Worm (Caenorhabditis elegans): ENCODE data around the gene Y43F8A.2.

The Y43F8A.2 gene

ce11 chrV:19371253-19371652 lies at the start of gene Y43F8A.2:
Gene Y43F8A.2, plus strand, starts transcription at chrV:19371553.
- TF ChIP-seq F13C5.2 (tag; optimal IDR thresholded peaks at IDR 0.05) (no peak), ceh-13 (GFP tag; optimal IDR thresholded peaks at IDR 0.05) (no peak), hmbx-1 (tag; optimal IDR thresholded peaks at IDR 0.05) (no peak), tbx-37 (GFP tag; conservative IDR thresholded peaks at IDR 0.05) (no peak), sea-1 (GFP tag; conservative IDR thresholded peaks at IDR 0.05) (no peak), hnd-1 (tag; optimal IDR thresholded peaks at IDR 0.05) (no peak), ceh-36 (tag; optimal IDR thresholded peaks at IDR 0.05) (no peak), scrt-1 (GFP tag; IDR thresholded peaks at IDR 0.05) (no peak), ama-1 (optimal IDR thresholded peaks at IDR 0.05) (no peak), tra-4 (tag; optimal IDR thresholded peaks at IDR 0.05) (no peak), B0310.2 (tag; optimal IDR thresholded peaks at IDR 0.05) (no peak), tbx-11 (GFP tag; IDR thresholded peaks at IDR 0.05) (no peak)

- TF ChIP-seq B0310.2 (tag; optimal IDR thresholded peaks at IDR 0.05) (no peak), sea-1 (GFP tag; conservative IDR thresholded peaks at IDR 0.05) (no peak), tra-4 (tag; optimal IDR thresholded peaks at IDR 0.05) (no peak)
Observed at ce11 chrV:19322387-19322786, 49.0 kb upstream of the Y43F8A.2 start, which contains the start of gene C43D7.4. Gene C43D7.4, minus strand, starts transcription at chrV:19322487.

- TF ChIP-seq hnd-1 (tag; optimal IDR thresholded peaks at IDR 0.05), result no peak
- TF ChIP-seq tbx-37 (GFP tag; conservative IDR thresholded peaks at IDR 0.05), result no peak
- TF ChIP-seq aly-1 (tag; optimal IDR thresholded peaks at IDR 0.05), result no peak
- TF ChIP-seq scrt-1 (GFP tag; IDR thresholded peaks at IDR 0.05), result no peak
- TF ChIP-seq sea-1 (GFP tag; conservative IDR thresholded peaks at IDR 0.05), result no peak
- TF ChIP-seq pes-1 (GFP tag; IDR thresholded peaks at IDR 0.05), result no peak
- no peak for TF ChIP-seq hmg-4 (GFP tag; optimal IDR thresholded peaks at IDR 0.05)
- no peak for TF ChIP-seq ama-1 (optimal IDR thresholded peaks at IDR 0.05)
- TF ChIP-seq ets-7 (tag; optimal IDR thresholded peaks at IDR 0.05), result no peak
- no peak for TF ChIP-seq flt-1 (GFP tag; IDR thresholded peaks at IDR 0.05)
- TF ChIP-seq ceh-13 (GFP tag; optimal IDR thresholded peaks at IDR 0.05), result no peak
- no peak for TF ChIP-seq hmbx-1 (tag; optimal IDR thresholded peaks at IDR 0.05)
Observed at ce11 chrV:19325436-19325835, 45.9 kb upstream of the Y43F8A.2 start.

ce11 chrV:19329263-19329662 lies 42.1 kb upstream of the Y43F8A.2 start, which contains the start of gene fbxb-65:
Gene fbxb-65, plus strand, starts transcription at chrV:19329563.
- TF ChIP-seq F13C5.2 (tag; optimal IDR thresholded peaks at IDR 0.05) (no peak), tbx-11 (GFP tag; IDR thresholded peaks at IDR 0.05) (no peak), aly-1 (tag; optimal IDR thresholded peaks at IDR 0.05) (no peak), hmg-4 (GFP tag; optimal IDR thresholded peaks at IDR 0.05) (no peak), flt-1 (GFP tag; IDR thresholded peaks at IDR 0.05) (no peak), tra-4 (tag; optimal IDR thresholded peaks at IDR 0.05) (no peak), sea-1 (GFP tag; conservative IDR thresholded peaks at IDR 0.05) (no peak), ama-1 (optimal IDR thresholded peaks at IDR 0.05) (no peak), tbx-37 (GFP tag; conservative IDR thresholded peaks at IDR 0.05) (no peak), ceh-13 (GFP tag; optimal IDR thresholded peaks at IDR 0.05) (no peak), ceh-36 (tag; optimal IDR thresholded peaks at IDR 0.05) (no peak), scrt-1 (GFP tag; IDR thresholded peaks at IDR 0.05) (no peak)

ce11 chrV:19337333-19337732 lies 34.0 kb upstream of the Y43F8A.2 start:
- TF ChIP-seq ama-1 (optimal IDR thresholded peaks at IDR 0.05), result no peak
- TF ChIP-seq hmbx-1 (tag; optimal IDR thresholded peaks at IDR 0.05), result no peak
- no peak for TF ChIP-seq tbx-11 (GFP tag; IDR thresholded peaks at IDR 0.05)
- no peak for TF ChIP-seq hnd-1 (tag; optimal IDR thresholded peaks at IDR 0.05)
- no peak for TF ChIP-seq tbx-37 (GFP tag; conservative IDR thresholded peaks at IDR 0.05)
- TF ChIP-seq scrt-1 (GFP tag; IDR thresholded peaks at IDR 0.05), result no peak
- TF ChIP-seq sea-1 (GFP tag; conservative IDR thresholded peaks at IDR 0.05), result no peak
- no peak for TF ChIP-seq ceh-13 (GFP tag; optimal IDR thresholded peaks at IDR 0.05)
- TF ChIP-seq B0310.2 (tag; optimal IDR thresholded peaks at IDR 0.05), result no peak
- TF ChIP-seq tra-4 (tag; optimal IDR thresholded peaks at IDR 0.05), result no peak
- TF ChIP-seq ets-7 (tag; optimal IDR thresholded peaks at IDR 0.05), result no peak
- TF ChIP-seq pes-1 (GFP tag; IDR thresholded peaks at IDR 0.05), result no peak
- no peak for TF ChIP-seq hmg-4 (GFP tag; optimal IDR thresholded peaks at IDR 0.05)
- TF ChIP-seq flt-1 (GFP tag; IDR thresholded peaks at IDR 0.05), result no peak
- TF ChIP-seq aly-1 (tag; optimal IDR thresholded peaks at IDR 0.05), result no peak
- no peak for TF ChIP-seq F13C5.2 (tag; optimal IDR thresholded peaks at IDR 0.05)

ce11 chrV:19351944-19352343 lies 19.4 kb upstream of the Y43F8A.2 start:
- no peak for TF ChIP-seq tbx-11 (GFP tag; IDR thresholded peaks at IDR 0.05)
- TF ChIP-seq hmbx-1 (tag; optimal IDR thresholded peaks at IDR 0.05), result no peak
- TF ChIP-seq B0310.2 (tag; optimal IDR thresholded peaks at IDR 0.05), result no peak
- no peak for TF ChIP-seq hnd-1 (tag; optimal IDR thresholded peaks at IDR 0.05)
- TF ChIP-seq ama-1 (optimal IDR thresholded peaks at IDR 0.05), result no peak
- no peak for TF ChIP-seq sea-1 (GFP tag; conservative IDR thresholded peaks at IDR 0.05)
- TF ChIP-seq ceh-36 (tag; optimal IDR thresholded peaks at IDR 0.05), result no peak
- no peak for TF ChIP-seq hmg-4 (GFP tag; optimal IDR thresholded peaks at IDR 0.05)
- no peak for TF ChIP-seq flt-1 (GFP tag; IDR thresholded peaks at IDR 0.05)
- TF ChIP-seq tra-4 (tag; optimal IDR thresholded peaks at IDR 0.05), result no peak
- no peak for TF ChIP-seq aly-1 (tag; optimal IDR thresholded peaks at IDR 0.05)
- TF ChIP-seq pes-1 (GFP tag; IDR thresholded peaks at IDR 0.05), result no peak
- no peak for TF ChIP-seq scrt-1 (GFP tag; IDR thresholded peaks at IDR 0.05)
- TF ChIP-seq F13C5.2 (tag; optimal IDR thresholded peaks at IDR 0.05), result no peak
- TF ChIP-seq tbx-37 (GFP tag; conservative IDR thresholded peaks at IDR 0.05), result no peak
- no peak for TF ChIP-seq ets-7 (tag; optimal IDR thresholded peaks at IDR 0.05)
- no peak for TF ChIP-seq ceh-13 (GFP tag; optimal IDR thresholded peaks at IDR 0.05)

ce11 chrV:19354506-19354905 lies 16.8 kb upstream of the Y43F8A.2 start:
- TF ChIP-seq ceh-36 (tag; optimal IDR thresholded peaks at IDR 0.05) (no peak), tra-4 (tag; optimal IDR thresholded peaks at IDR 0.05) (no peak), flt-1 (GFP tag; IDR thresholded peaks at IDR 0.05) (no peak), pes-1 (GFP tag; IDR thresholded peaks at IDR 0.05) (no peak), ama-1 (optimal IDR thresholded peaks at IDR 0.05) (no peak), F13C5.2 (tag; optimal IDR thresholded peaks at IDR 0.05) (no peak), aly-1 (tag; optimal IDR thresholded peaks at IDR 0.05) (no peak), hnd-1 (tag; optimal IDR thresholded peaks at IDR 0.05) (no peak), hmbx-1 (tag; optimal IDR thresholded peaks at IDR 0.05) (no peak), scrt-1 (GFP tag; IDR thresholded peaks at IDR 0.05) (no peak), B0310.2 (tag; optimal IDR thresholded peaks at IDR 0.05) (no peak), ceh-13 (GFP tag; optimal IDR thresholded peaks at IDR 0.05) (no peak), tbx-37 (GFP tag; conservative IDR thresholded peaks at IDR 0.05) (no peak), sea-1 (GFP tag; conservative IDR thresholded peaks at IDR 0.05) (no peak), ets-7 (tag; optimal IDR thresholded peaks at IDR 0.05) (no peak), hmg-4 (GFP tag; optimal IDR thresholded peaks at IDR 0.05) (no peak), tbx-11 (GFP tag; IDR thresholded peaks at IDR 0.05) (no peak)
